Fruit fly (Drosophila melanogaster) whole organism, wandering third instar larva: Measurements from ENCODE around the gene NijA.
A peak's percentile ranks its signal among the peaks of the same experiment; 100 is the strongest.

ENCODE experiments used
- Abd-B ChIP-seq: fragments of >200 bp; optimal IDR thresholded peaks from 2 replicates; lab custom pipeline; 2017; ENCODE audit warnings: missing biosample characterization, missing genetic modification characterization
- CG32264 ChIP-seq: fragments of 200-800 bp; sonication (Bioruptor generic); optimal IDR thresholded peaks from 2 replicates; lab custom pipeline; 2016; ENCODE audit warnings: missing biosample characterization, missing genetic modification characterization
- CG9705 ChIP-seq: fragments of 200-800 bp; sonication (Bioruptor generic); optimal IDR thresholded peaks from 2 replicates; lab custom pipeline; 2018; ENCODE audit warnings: missing biosample characterization, mild to moderate bottlenecking, missing genetic modification characterization
- CrebA ChIP-seq: fragments of 200-800 bp; sonication (Bioruptor generic); optimal IDR thresholded peaks from 2 replicates; lab custom pipeline; 2016; ENCODE audit warnings: missing biosample characterization, mild to moderate bottlenecking, missing genetic modification characterization, borderline replicate concordance
- Dfd ChIP-seq: fragments of >200 bp; optimal IDR thresholded peaks from 2 replicates; lab custom pipeline; 2017; ENCODE audit warnings: missing biosample characterization, missing genetic modification characterization
- Dif ChIP-seq: fragments of 200-275, 200-300 bp; sonication (Bioruptor generic); optimal IDR thresholded peaks from 2 replicates; lab custom pipeline; 2018; ENCODE audit warnings: missing biosample characterization, missing genetic modification characterization; ENCODE audit not compliant: partially characterized antibody
- GATAd ChIP-seq: sonication (Bioruptor generic); optimal IDR thresholded peaks from 2 replicates; lab custom pipeline; 2016; ENCODE audit warnings: missing biosample characterization, missing genetic modification characterization
- HLH106 ChIP-seq: fragments of 200-800 bp; optimal IDR thresholded peaks from 3 replicates; lab custom pipeline; 2019; ENCODE audit warnings: missing biosample characterization, mild to moderate bottlenecking, missing genetic modification characterization, moderate library complexity
- Hnf4 ChIP-seq: fragments of 200-800 bp; sonication (Bioruptor generic); optimal IDR thresholded peaks from 2 replicates; lab custom pipeline; 2016; ENCODE audit warnings: missing biosample characterization, mild to moderate bottlenecking, missing genetic modification characterization
- Hr83 ChIP-seq: fragments of 200-300 bp; sonication (Bioruptor generic); optimal IDR thresholded peaks from 2 replicates; lab custom pipeline; 2016; ENCODE audit warnings: missing biosample characterization, mild to moderate bottlenecking, missing genetic modification characterization, moderate library complexity; ENCODE audit not compliant: poor library complexity, severe bottlenecking
- Jra ChIP-seq: sonication (Bioruptor generic); optimal IDR thresholded peaks from 2 replicates; lab custom pipeline; 2016; ENCODE audit warnings: missing biosample characterization, missing genetic modification characterization
- Mio ChIP-seq: sonication (Bioruptor generic); optimal IDR thresholded peaks from 2 replicates; lab custom pipeline; 2016; ENCODE audit warnings: missing biosample characterization, missing genetic modification characterization
- Myc ChIP-seq: fragments of >200 bp; optimal IDR thresholded peaks from 2 replicates; lab custom pipeline; 2017
- N ChIP-seq: fragments of >200 bp; optimal IDR thresholded peaks from 2 replicates; lab custom pipeline; 2018; ENCODE audit warnings: missing biosample characterization, missing external identifiers, missing genetic modification characterization
- OdsH ChIP-seq: fragments of 200-800 bp; sonication (Bioruptor generic); optimal IDR thresholded peaks from 2 replicates; lab custom pipeline; 2016; ENCODE audit warnings: missing biosample characterization, mild to moderate bottlenecking, missing genetic modification characterization
- Rel ChIP-seq, 2 experiments: fragments of 200-800 bp; sonication (Bioruptor generic) in 1 of 2; optimal IDR thresholded peaks; 2 replicates in 1 of 2; 3 replicates in 1 of 2; lab custom pipeline; 2016 to 2019; ENCODE audit warnings: mild to moderate bottlenecking in 2 of 2, missing biosample characterization in 2 of 2, missing genetic modification characterization in 2 of 2, moderate library complexity in 1 of 2
- Sp1 ChIP-seq: fragments of 200-800 bp; sonication (Bioruptor generic); optimal IDR thresholded peaks from 3 replicates; lab custom pipeline; 2019; ENCODE audit warnings: missing biosample characterization, mild to moderate bottlenecking, missing genetic modification characterization, moderate library complexity
- Vsx2 ChIP-seq: fragments of 200-300, 225-300 bp; sonication (Bioruptor generic); optimal IDR thresholded peaks from 2 replicates; lab custom pipeline; 2018; ENCODE audit warnings: missing biosample characterization, missing genetic modification characterization; ENCODE audit not compliant: partially characterized antibody
- br ChIP-seq: fragments of 200-800 bp; sonication (Bioruptor generic); optimal IDR thresholded peaks from 2 replicates; lab custom pipeline; 2016; ENCODE audit warnings: missing biosample characterization, missing genetic modification characterization
- brk ChIP-seq: fragments of 200-800 bp; sonication (Bioruptor generic); optimal IDR thresholded peaks from 2 replicates; lab custom pipeline; 2016; ENCODE audit warnings: missing biosample characterization, mild to moderate bottlenecking, missing genetic modification characterization
- dmrt93B ChIP-seq: fragments of 200-800 bp; sonication (Bioruptor generic); optimal IDR thresholded peaks from 2 replicates; lab custom pipeline; 2018; ENCODE audit warnings: missing biosample characterization, mild to moderate bottlenecking, missing genetic modification characterization
- dsf ChIP-seq: sonication (Bioruptor generic); optimal IDR thresholded peaks from 2 replicates; lab custom pipeline; 2016; ENCODE audit warnings: missing biosample characterization, missing genetic modification characterization, borderline replicate concordance
- ey ChIP-seq: fragments of 200-800 bp; sonication (Bioruptor generic); optimal IDR thresholded peaks from 2 replicates; lab custom pipeline; 2016; ENCODE audit warnings: missing biosample characterization, missing genetic modification characterization
- foxo ChIP-seq, 2 experiments: fragments of 200-800 bp; sonication (Bioruptor generic); optimal IDR thresholded peaks; 2 replicates in 1 of 2; 3 replicates in 1 of 2; lab custom pipeline; 2016 to 2017; ENCODE audit warnings: missing biosample characterization in 2 of 2, missing genetic modification characterization in 2 of 2
- fru ChIP-seq: fragments of 200-800 bp; sonication (Bioruptor generic); optimal IDR thresholded peaks from 3 replicates; lab custom pipeline; 2016; ENCODE audit warnings: missing biosample characterization, mild to moderate bottlenecking, missing genetic modification characterization
- h ChIP-seq: fragments of 200-800 bp; sonication (Bioruptor generic); optimal IDR thresholded peaks from 3 replicates; lab custom pipeline; 2016; ENCODE audit warnings: missing biosample characterization, mild to moderate bottlenecking, missing genetic modification characterization
- jim ChIP-seq: fragments of 175-275, 200-325 bp; sonication (Bioruptor generic); optimal IDR thresholded peaks from 2 replicates; lab custom pipeline; 2016; ENCODE audit warnings: missing biosample characterization, mild to moderate bottlenecking, missing genetic modification characterization
- lola ChIP-seq: fragments of >200 bp; optimal IDR thresholded peaks from 2 replicates; lab custom pipeline; 2017; ENCODE audit warnings: missing biosample characterization, missing genetic modification characterization
- pan ChIP-seq: fragments of >200 bp; optimal IDR thresholded peaks from 2 replicates; lab custom pipeline; 2017
- psq ChIP-seq: fragments of 200-800 bp; sonication (Bioruptor generic); optimal IDR thresholded peaks from 3 replicates; lab custom pipeline; 2017; ENCODE audit warnings: missing biosample characterization, mild to moderate bottlenecking, missing genetic modification characterization, moderate library complexity
- rgr ChIP-seq: fragments of 200-800 bp; sonication (Bioruptor generic); optimal IDR thresholded peaks from 3 replicates; lab custom pipeline; 2016; ENCODE audit warnings: missing biosample characterization, mild to moderate bottlenecking, missing genetic modification characterization
- sage ChIP-seq: fragments of 200-800 bp; sonication (Bioruptor generic); optimal IDR thresholded peaks from 2 replicates; lab custom pipeline; 2016; ENCODE audit warnings: missing biosample characterization, mild to moderate bottlenecking, missing genetic modification characterization
- sv ChIP-seq: fragments of 200-800 bp; sonication (Bioruptor generic); optimal IDR thresholded peaks from 3 replicates; lab custom pipeline; 2016; ENCODE audit warnings: missing biosample characterization, missing genetic modification characterization
- tai ChIP-seq: sonication (Bioruptor generic); optimal IDR thresholded peaks from 2 replicates; lab custom pipeline; 2016; ENCODE audit warnings: missing biosample characterization, missing genetic modification characterization
- usp ChIP-seq: fragments of >200 bp; optimal IDR thresholded peaks from 2 replicates; lab custom pipeline; 2017; ENCODE audit warnings: missing biosample characterization, missing genetic modification characterization
- woc ChIP-seq: sonication (Bioruptor generic); optimal IDR thresholded peaks from 2 replicates; lab custom pipeline; 2016; ENCODE audit warnings: missing biosample characterization, mild to moderate bottlenecking, missing genetic modification characterization

NijA gene

dm6 chr3L:10696635-10697412 lies at the start of gene NijA:
Gene NijA, minus strand, starts transcription at chr3L:10696877.
- peak; percentile 35 for TF ChIP-seq Dif (GFP tag; lab: Kevin White, UChicago)
- TF ChIP-seq CG9705 (GFP tag; lab: Kevin White, UChicago): no peak
- TF ChIP-seq N (GFP tag; lab: Kevin White, UChicago): no peak
- no peak for TF ChIP-seq Abd-B (GFP tag; lab: Kevin White, UChicago)
- no peak for TF ChIP-seq GATAd (GFP tag; lab: Kevin White, UChicago)
- no peak for TF ChIP-seq Mio
- TF ChIP-seq rgr (GFP tag; lab: Kevin White, UChicago): peak; percentile 23
- TF ChIP-seq foxo (GFP tag; optimal IDR thresholded peaks at IDR 0.05; lab: Kevin White, UChicago): peak in 1 of 2 experiments; percentile 69
- TF ChIP-seq sv: no peak
- no peak for TF ChIP-seq Jra (GFP tag; lab: Kevin White, UChicago)
- no peak for TF ChIP-seq lola (GFP tag; lab: Kevin White, UChicago)
- TF ChIP-seq HLH106 (tag; lab: Kevin White, UChicago): peak; percentile 80
- TF ChIP-seq Rel (GFP tag; optimal IDR thresholded peaks at IDR 0.05; lab: Kevin White, UChicago): no peak
- TF ChIP-seq Rel (tag; optimal IDR thresholded peaks at IDR 0.05; lab: Kevin White, UChicago): peak; percentile 90
- peak; percentile 65 for TF ChIP-seq jim
- TF ChIP-seq br (GFP tag; lab: Kevin White, UChicago): no peak
- no peak for TF ChIP-seq dsf (GFP tag; lab: Kevin White, UChicago)
- no peak for TF ChIP-seq tai (GFP tag; lab: Kevin White, UChicago)
- no peak for TF ChIP-seq usp (GFP tag; lab: Kevin White, UChicago)
- no peak for TF ChIP-seq CrebA
- TF ChIP-seq brk (GFP tag; lab: Kevin White, UChicago): no peak
- peak; percentile 52 for TF ChIP-seq fru (GFP tag; lab: Kevin White, UChicago)
- TF ChIP-seq ey (GFP tag; lab: Kevin White, UChicago): no peak
- peak; percentile 55 for TF ChIP-seq Hr83 (GFP tag; lab: Kevin White, UChicago)
- TF ChIP-seq Hnf4 (GFP tag; lab: Kevin White, UChicago): peak; percentile 25
- TF ChIP-seq CG32264: no peak
- peak; percentile 42 for TF ChIP-seq Vsx2
- TF ChIP-seq psq (GFP tag; lab: Kevin White, UChicago): peak; percentile 70
- peak; percentile 85 for TF ChIP-seq Sp1 (GFP tag; lab: Kevin White, UChicago)
- no peak for TF ChIP-seq dmrt93B (GFP tag; lab: Kevin White, UChicago)
- peak; percentile 38 for TF ChIP-seq sage
- peak; percentile 53 for TF ChIP-seq OdsH
- no peak for TF ChIP-seq Myc (lab: Kevin White, UChicago)

- TF ChIP-seq pan (lab: Kevin White, UChicago): no peak
- TF ChIP-seq CG32264: no peak
- TF ChIP-seq psq (GFP tag; lab: Kevin White, UChicago): no peak
- no peak for TF ChIP-seq foxo (GFP tag; optimal IDR thresholded peaks at IDR 0.05; lab: Kevin White, UChicago)
- no peak for TF ChIP-seq lola (GFP tag; lab: Kevin White, UChicago)
- no peak for TF ChIP-seq N (GFP tag; lab: Kevin White, UChicago)
- no peak for TF ChIP-seq Dfd (GFP tag; lab: Kevin White, UChicago)
- TF ChIP-seq br (GFP tag; lab: Kevin White, UChicago): no peak
- TF ChIP-seq HLH106 (tag; lab: Kevin White, UChicago): no peak
- TF ChIP-seq brk (GFP tag; lab: Kevin White, UChicago): no peak
- no peak for TF ChIP-seq Sp1 (GFP tag; lab: Kevin White, UChicago)
- TF ChIP-seq dmrt93B (GFP tag; lab: Kevin White, UChicago): no peak
- TF ChIP-seq jim: no peak
- no peak for TF ChIP-seq rgr (GFP tag; lab: Kevin White, UChicago)
- TF ChIP-seq, all 38 proteins: peak for 0
Observed at dm6 chr3L:10745547-10746189, 49.0 kb upstream of the NijA start.

DNA sequence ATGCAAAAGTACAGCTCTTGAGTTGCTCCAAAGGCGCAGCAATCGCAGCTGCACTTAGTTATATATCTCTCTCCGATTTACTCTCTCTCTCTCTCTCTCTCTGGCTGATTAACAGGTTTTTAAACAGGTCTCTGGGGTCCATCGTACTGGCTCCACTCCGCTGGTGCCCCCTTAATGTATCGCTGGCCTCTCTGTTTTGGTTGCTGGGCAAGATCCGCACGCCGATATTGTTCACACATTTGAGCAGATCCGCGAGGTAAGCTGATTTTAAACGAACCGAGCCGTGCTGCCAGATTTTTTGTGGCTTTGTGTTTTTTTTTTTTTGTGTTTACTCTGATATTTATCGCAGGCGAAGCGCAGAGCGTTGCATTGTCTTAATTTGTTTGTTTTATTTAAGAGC lies 46.1 kb upstream of the NijA start:
- TF ChIP-seq rgr (GFP tag; lab: Kevin White, UChicago) (peak; percentile 21), Hr83 (GFP tag; lab: Kevin White, UChicago) (no peak), HLH106 (tag; lab: Kevin White, UChicago) (no peak), usp (GFP tag; lab: Kevin White, UChicago) (no peak), Sp1 (GFP tag; lab: Kevin White, UChicago) (no peak), br (GFP tag; lab: Kevin White, UChicago) (peak; percentile 46), GATAd (GFP tag; lab: Kevin White, UChicago) (no peak), Mio (no peak), h (GFP tag; lab: Kevin White, UChicago) (peak; percentile 11), Jra (GFP tag; lab: Kevin White, UChicago) (no peak), Dif (GFP tag; lab: Kevin White, UChicago) (peak; percentile 92), CG32264 (no peak), Rel (GFP tag; optimal IDR thresholded peaks at IDR 0.05; lab: Kevin White, UChicago) (peak; percentile 41), Rel (tag; optimal IDR thresholded peaks at IDR 0.05; lab: Kevin White, UChicago) (no peak), fru (GFP tag; lab: Kevin White, UChicago) (peak; percentile 16), Hnf4 (GFP tag; lab: Kevin White, UChicago) (peak; percentile 4), brk (GFP tag; lab: Kevin White, UChicago) (peak; percentile 29), CrebA (peak; percentile 73), dmrt93B (GFP tag; lab: Kevin White, UChicago) (no peak), tai (GFP tag; lab: Kevin White, UChicago) (no peak), N (GFP tag; lab: Kevin White, UChicago) (no peak), jim (no peak), foxo (GFP tag; optimal IDR thresholded peaks at IDR 0.05; lab: Kevin White, UChicago) (no peak), woc (GFP tag; lab: Kevin White, UChicago) (peak; percentile 19), Dfd (GFP tag; lab: Kevin White, UChicago) (no peak), pan (lab: Kevin White, UChicago) (no peak), sv (no peak), ey (GFP tag; lab: Kevin White, UChicago) (no peak), Vsx2 (peak; percentile 82), Abd-B (GFP tag; lab: Kevin White, UChicago) (no peak), OdsH (peak; percentile 9)
